Fruit fly (Drosophila melanogaster): ENCODE measurements around the gene CG3552.

Gene CG3552

dm6 chr3L:9422636-9423419 is 33.3 kb upstream of the CG3552 start, which contains the start of gene aay (continued):
- TF ChIP-seq CG8388 (GFP tag; optimal IDR thresholded peaks at IDR 0.05) (peak; percentile 99), danr (GFP tag; IDR thresholded peaks at IDR 0.05) (peak; percentile 97), CG3838 (GFP tag; optimal IDR thresholded peaks at IDR 0.05) (peak; percentile 97), CG13296 (GFP tag; optimal IDR thresholded peaks at IDR 0.05) (peak; percentile 99), Oaz (GFP tag; IDR thresholded peaks at IDR 0.05) (peak; percentile 96), Dip3 (GFP tag; optimal IDR thresholded peaks at IDR 0.05) (peak; percentile 98), BtbVII (GFP tag; optimal IDR thresholded peaks at IDR 0.05) (peak; percentile 99), Doc3 (GFP tag; IDR thresholded peaks at IDR 0.05; ENCODE audit: partially characterized antibody) (no peak), Bdp1 (GFP tag; optimal IDR thresholded peaks at IDR 0.05) (peak; percentile 94), Jarid2 (GFP tag; optimal IDR thresholded peaks at IDR 0.05) (peak; percentile 92), Eip74EF (GFP tag; optimal IDR thresholded peaks at IDR 0.05) (peak in 1 of 2 experiments; percentile 100), stc (GFP tag; IDR thresholded peaks at IDR 0.05) (peak; percentile 98), Rfx (GFP tag; IDR thresholded peaks at IDR 0.05) (peak; percentile 99), gsb-n (tag; optimal IDR thresholded peaks at IDR 0.05) (peak; percentile 100), CG6854 (GFP tag; optimal IDR thresholded peaks at IDR 0.05) (peak; percentile 98), Hr39 (optimal IDR thresholded peaks at IDR 0.05) (no peak), Dp (GFP tag; optimal IDR thresholded peaks at IDR 0.05) (peak; percentile 21), HHEX (GFP tag; optimal IDR thresholded peaks at IDR 0.05) (peak; percentile 98), CG4282 (GFP tag; optimal IDR thresholded peaks at IDR 0.05) (peak; percentile 92), Nf-YC (tag; optimal IDR thresholded peaks at IDR 0.05) (peak; percentile 93), CG9437 (GFP tag; optimal IDR thresholded peaks at IDR 0.05) (peak; percentile 93), p53 (GFP tag; optimal IDR thresholded peaks at IDR 0.05) (peak; percentile 47), sc (optimal IDR thresholded peaks at IDR 0.05) (no peak), sc (GFP tag; optimal IDR thresholded peaks at IDR 0.05) (peak; percentile 98), CG42726 (GFP tag; IDR thresholded peaks at IDR 0.05; ENCODE audit: partially characterized antibody) (no peak; the same call in 1 of the 2 replicates), unpg (GFP tag; optimal IDR thresholded peaks at IDR 0.05) (peak; percentile 99), Sox102F (GFP tag; optimal IDR thresholded peaks at IDR 0.05) (peak; percentile 100), CG1792 (GFP tag; optimal IDR thresholded peaks at IDR 0.05) (peak; percentile 97), ttk (GFP tag; IDR thresholded peaks at IDR 0.05) (peak; percentile 98), CG18262 (tag; optimal IDR thresholded peaks at IDR 0.05) (peak; percentile 100), CG9609 (GFP tag; optimal IDR thresholded peaks at IDR 0.05) (peak; percentile 97), CG12071 (GFP tag; optimal IDR thresholded peaks at IDR 0.05) (peak; percentile 98), wor (GFP tag; IDR thresholded peaks at IDR 0.05) (peak; percentile 97), Doc2 (GFP tag; IDR thresholded peaks at IDR 0.05) (peak; percentile 94), bcd (GFP tag; optimal IDR thresholded peaks at IDR 0.05) (peak; percentile 99), HLH3B (GFP tag; IDR thresholded peaks at IDR 0.05) (peak; percentile 98), CG9797 (GFP tag; optimal IDR thresholded peaks at IDR 0.05) (peak; percentile 51), gcm (GFP tag; optimal IDR thresholded peaks at IDR 0.05) (peak; percentile 100), lov (optimal IDR thresholded peaks at IDR 0.05) (peak; percentile 42), lov (GFP tag; IDR thresholded peaks at IDR 0.05) (peak; percentile 98), CrebB (tag; optimal IDR thresholded peaks at IDR 0.05) (peak; percentile 99), Dref (GFP tag; IDR thresholded peaks at IDR 0.05) (peak; percentile 40), Vsx1 (GFP tag; optimal IDR thresholded peaks at IDR 0.05) (peak; percentile 97), GATAe (GFP tag; conservative IDR thresholded peaks at IDR 0.05) (peak; percentile 97), ranshi (GFP tag; IDR thresholded peaks at IDR 0.05) (peak; percentile 98), CG9932 (GFP tag; IDR thresholded peaks at IDR 0.05) (peak; percentile 97), tin (GFP tag; optimal IDR thresholded peaks at IDR 0.05) (peak; percentile 98), cad (GFP tag; optimal IDR thresholded peaks at IDR 0.05) (no peak), CG30431 (GFP tag; optimal IDR thresholded peaks at IDR 0.05) (peak; percentile 98), ftz-f1 (GFP tag; optimal IDR thresholded peaks at IDR 0.05) (peak; percentile 83)

Data from whole organism, embryonic.